Comparison of ENCODE assay signal across 1 fruit fly cellular context in the genomic region with DNA sequence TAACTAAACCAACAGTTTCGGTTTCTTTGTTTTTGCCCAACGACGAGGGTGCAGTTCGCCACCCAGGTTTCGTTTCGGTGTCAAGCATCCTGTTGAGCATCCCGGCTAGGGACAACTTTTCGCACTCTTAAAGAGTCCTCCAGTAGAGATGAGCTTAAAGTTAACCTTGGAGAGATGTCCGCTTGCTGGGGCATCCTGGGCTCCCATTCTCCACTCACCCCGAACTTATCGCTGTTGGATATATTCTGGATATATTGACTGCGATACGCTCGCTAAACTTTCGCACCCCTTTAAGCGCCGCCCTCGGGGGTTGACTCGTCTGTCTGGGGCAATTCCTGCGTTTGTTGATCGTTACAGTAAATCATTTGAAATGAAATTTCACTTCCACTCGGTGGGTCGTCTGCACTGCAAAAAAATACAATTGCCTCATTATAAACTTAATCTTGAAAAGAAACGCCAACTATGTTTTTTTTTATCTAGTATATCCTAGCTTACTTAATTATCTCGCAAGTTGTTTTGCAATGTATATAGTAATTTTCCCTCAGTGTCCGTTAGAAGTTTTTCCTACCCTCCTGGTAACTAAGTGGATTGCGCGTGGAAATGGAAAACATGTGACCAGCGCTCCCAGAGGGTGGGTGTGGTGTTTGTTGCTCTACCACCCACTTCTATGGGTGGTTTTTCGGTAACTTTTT.
TF ChIP-seq lines count a peak whose summit lies in the region.

No protein-coding gene starts in this region.

TF ChIP-seq in whole organism, embryonic, 481 proteins besides CTCF, POLR2A, EP300 and RAD21 (continued from another document and continues in another):
- TF ChIP-seq CG10654 (GFP tag; optimal IDR thresholded peaks at IDR 0.05; lab: Kevin White, UChicago): peak; percentile 64
- TF ChIP-seq CG8765 (GFP tag; IDR thresholded peaks at IDR 0.05; lab: Robert Waterston, UW): 0 out of 2 replicates have a peak, but pooled peaks have one; percentile 33
- TF ChIP-seq slbo (GFP tag; IDR thresholded peaks at IDR 0.05; lab: Robert Waterston, UW): peak; percentile 85
- TF ChIP-seq pzg (GFP tag; optimal IDR thresholded peaks at IDR 0.05; lab: Kevin White, UChicago): no peak
- peak; percentile 61 for TF ChIP-seq CG33557 (GFP tag; optimal IDR thresholded peaks at IDR 0.05; lab: Kevin White, UChicago)
- peak; percentile 68; the same call in 1 of the 2 replicates for TF ChIP-seq CG1024 (GFP tag; IDR thresholded peaks at IDR 0.05; lab: Robert Waterston, UW)
- TF ChIP-seq CG11695 (GFP tag; IDR thresholded peaks at IDR 0.05; lab: Robert Waterston, UW): peak; percentile 88
- TF ChIP-seq hbn (GFP tag; IDR thresholded peaks at IDR 0.05; lab: Robert Waterston, UW; ENCODE audit: partially characterized antibody): no peak
- TF ChIP-seq ci (GFP tag; IDR thresholded peaks at IDR 0.05; lab: Robert Waterston, UW): peak; percentile 94
- peak; percentile 52 for TF ChIP-seq odd (GFP tag; optimal IDR thresholded peaks at IDR 0.05; lab: Kevin White, UChicago)
- TF ChIP-seq CG17385 (GFP tag; optimal IDR thresholded peaks at IDR 0.05; lab: Kevin White, UChicago): peak; percentile 76
- TF ChIP-seq H2.0 (GFP tag; IDR thresholded peaks at IDR 0.05; lab: Robert Waterston, UW): peak; percentile 82
- no peak for TF ChIP-seq Dip2 (GFP tag; IDR thresholded peaks at IDR 0.05; lab: Robert Waterston, UW)
- peak; percentile 79 for TF ChIP-seq CG7786 (GFP tag; optimal IDR thresholded peaks at IDR 0.05; lab: Kevin White, UChicago)
- peak; percentile 38 for TF ChIP-seq Lhr (GFP tag; optimal IDR thresholded peaks at IDR 0.05; lab: Kevin White, UChicago)
- TF ChIP-seq sima (GFP tag; optimal IDR thresholded peaks at IDR 0.05; lab: Kevin White, UChicago): peak; percentile 47
- TF ChIP-seq Mrtf (GFP tag; IDR thresholded peaks at IDR 0.05; lab: Robert Waterston, UW): peak; percentile 77
- TF ChIP-seq pb (GFP tag; optimal IDR thresholded peaks at IDR 0.05; lab: Kevin White, UChicago): peak; percentile 62
- no peak for TF ChIP-seq Doc2 (GFP tag; IDR thresholded peaks at IDR 0.05; lab: Robert Waterston, UW)
- TF ChIP-seq CG12299 (tag; optimal IDR thresholded peaks at IDR 0.05; lab: Kevin White, UChicago): peak; percentile 81
- peak; percentile 76 for TF ChIP-seq CG1603 (tag; optimal IDR thresholded peaks at IDR 0.05; lab: Kevin White, UChicago)
- TF ChIP-seq crol (GFP tag; IDR thresholded peaks at IDR 0.05; lab: Robert Waterston, UW): 0 out of 2 replicates have a peak, but pooled peaks have one; percentile 16
- no peak for TF ChIP-seq aop (GFP tag; IDR thresholded peaks at IDR 0.05; lab: Robert Waterston, UW)
- no peak for TF ChIP-seq HmgD (GFP tag; optimal IDR thresholded peaks at IDR 0.05; lab: Kevin White, UChicago)
- TF ChIP-seq CG6791 (GFP tag; IDR thresholded peaks at IDR 0.05; lab: Robert Waterston, UW; ENCODE audit: partially characterized antibody): no peak
- TF ChIP-seq Pdp1 (GFP tag; optimal IDR thresholded peaks at IDR 0.05; lab: Kevin White, UChicago): peak; percentile 66 to 73
- TF ChIP-seq kay (GFP tag; optimal IDR thresholded peaks at IDR 0.05; lab: Kevin White, UChicago): peak; percentile 50
- TF ChIP-seq Dip3 (GFP tag; optimal IDR thresholded peaks at IDR 0.05; lab: Kevin White, UChicago): peak; percentile 27
- TF ChIP-seq CG8388 (GFP tag; optimal IDR thresholded peaks at IDR 0.05; lab: Kevin White, UChicago): peak; percentile 77
- peak; percentile 59 for TF ChIP-seq klu (GFP tag; IDR thresholded peaks at IDR 0.05; lab: Robert Waterston, UW)
- TF ChIP-seq nom (GFP tag; optimal IDR thresholded peaks at IDR 0.05; lab: Kevin White, UChicago): no peak
- TF ChIP-seq lov (optimal IDR thresholded peaks at IDR 0.05; lab: Kevin White, UChicago): no peak
- 0 out of 3 replicates have a peak, but pooled peaks have one; percentile 44 for TF ChIP-seq lov (GFP tag; IDR thresholded peaks at IDR 0.05; lab: Robert Waterston, UW)
- TF ChIP-seq CG7928 (GFP tag; optimal IDR thresholded peaks at IDR 0.05; lab: Kevin White, UChicago): peak; percentile 12
- peak; percentile 29 for TF ChIP-seq CG9876 (GFP tag; optimal IDR thresholded peaks at IDR 0.05; lab: Kevin White, UChicago)
- no peak for TF ChIP-seq CG13287 (GFP tag; IDR thresholded peaks at IDR 0.05; lab: Robert Waterston, UW; ENCODE audit: partially characterized antibody)
- TF ChIP-seq lola (GFP tag; optimal IDR thresholded peaks at IDR 0.05; lab: Kevin White, UChicago): peak in 1 of 3 experiments; percentile 70
- TF ChIP-seq Abd-B (GFP tag; optimal IDR thresholded peaks at IDR 0.05; lab: Kevin White, UChicago): peak; percentile 56
- peak; percentile 66 for TF ChIP-seq shn (GFP tag; optimal IDR thresholded peaks at IDR 0.05; lab: Kevin White, UChicago)
- peak; percentile 84 for TF ChIP-seq bab2 (GFP tag; optimal IDR thresholded peaks at IDR 0.05; lab: Kevin White, UChicago)
- no peak for TF ChIP-seq Dll (GFP tag; IDR thresholded peaks at IDR 0.05; lab: Robert Waterston, UW; ENCODE audit: partially characterized antibody)
- TF ChIP-seq CG11723 (GFP tag; optimal IDR thresholded peaks at IDR 0.05; lab: Kevin White, UChicago): peak; percentile 58
- peak; percentile 79 for TF ChIP-seq CG18262 (tag; optimal IDR thresholded peaks at IDR 0.05; lab: Kevin White, UChicago)
- peak; percentile 64 for TF ChIP-seq crc (GFP tag; optimal IDR thresholded peaks at IDR 0.05; lab: Kevin White, UChicago)
- TF ChIP-seq CG17328 (GFP tag; IDR thresholded peaks at IDR 0.05; lab: Robert Waterston, UW): peak; percentile 86
- peak; percentile 47 for TF ChIP-seq CG18764 (GFP tag; optimal IDR thresholded peaks at IDR 0.05; lab: Kevin White, UChicago)
- TF ChIP-seq CG3726 (GFP tag; IDR thresholded peaks at IDR 0.05; lab: Robert Waterston, UW): peak; percentile 51; the same call in 1 of the 3 replicates
- peak; percentile 98 for TF ChIP-seq abd-A (tag; optimal IDR thresholded peaks at IDR 0.05; lab: Kevin White, UChicago)
- peak; percentile 60 for TF ChIP-seq CG9215 (GFP tag; IDR thresholded peaks at IDR 0.05; lab: Robert Waterston, UW)
- peak; percentile 71 for TF ChIP-seq Sox100B (GFP tag; optimal IDR thresholded peaks at IDR 0.05; lab: Kevin White, UChicago)
- TF ChIP-seq CG34224 (GFP tag; IDR thresholded peaks at IDR 0.05; lab: Robert Waterston, UW; ENCODE audit: partially characterized antibody): no peak
- peak; percentile 85 for TF ChIP-seq CG10366 (GFP tag; IDR thresholded peaks at IDR 0.05; lab: Robert Waterston, UW)
- peak; percentile 24 for TF ChIP-seq CG2116 (GFP tag; optimal IDR thresholded peaks at IDR 0.05; lab: Kevin White, UChicago)
- peak; percentile 61 for TF ChIP-seq CG13775 (GFP tag; optimal IDR thresholded peaks at IDR 0.05; lab: Kevin White, UChicago)
- peak; percentile 18 for TF ChIP-seq CG31388 (GFP tag; optimal IDR thresholded peaks at IDR 0.05; lab: Kevin White, UChicago)
- TF ChIP-seq CG9817 (tag; optimal IDR thresholded peaks at IDR 0.05; lab: Kevin White, UChicago): peak; percentile 73
- peak; percentile 68 for TF ChIP-seq Atf-2 (GFP tag; optimal IDR thresholded peaks at IDR 0.05; lab: Kevin White, UChicago)
- peak; percentile 85 for TF ChIP-seq ttk (GFP tag; IDR thresholded peaks at IDR 0.05; lab: Robert Waterston, UW)
- peak; percentile 74; the same call in 2 of the 3 replicates for TF ChIP-seq ase (GFP tag; IDR thresholded peaks at IDR 0.05; lab: Robert Waterston, UW)
- TF ChIP-seq exex (tag; optimal IDR thresholded peaks at IDR 0.05; lab: Kevin White, UChicago): peak; percentile 57
- TF ChIP-seq Sry-δ (GFP tag; optimal IDR thresholded peaks at IDR 0.05; lab: Kevin White, UChicago): no peak
- TF ChIP-seq CG13624 (GFP tag; optimal IDR thresholded peaks at IDR 0.05; lab: Kevin White, UChicago): peak; percentile 72
- peak; percentile 64 for TF ChIP-seq BtbVII (GFP tag; optimal IDR thresholded peaks at IDR 0.05; lab: Kevin White, UChicago)
- no peak for TF ChIP-seq Tbp (GFP tag; optimal IDR thresholded peaks at IDR 0.05; lab: Kevin White, UChicago)
- TF ChIP-seq CG7556 (GFP tag; optimal IDR thresholded peaks at IDR 0.05; lab: Kevin White, UChicago): peak; percentile 88
- peak; percentile 37 for TF ChIP-seq vfl (GFP tag; optimal IDR thresholded peaks at IDR 0.05; lab: Kevin White, UChicago)
- peak in 1 of 2 experiments; percentile 11 for TF ChIP-seq insv (GFP tag; optimal IDR thresholded peaks at IDR 0.05; lab: Kevin White, UChicago)
- peak; percentile 80 for TF ChIP-seq CG17361 (GFP tag; IDR thresholded peaks at IDR 0.05; lab: Robert Waterston, UW)
- TF ChIP-seq Hmx (GFP tag; optimal IDR thresholded peaks at IDR 0.05; lab: Kevin White, UChicago): no peak
- TF ChIP-seq dmrt11E (tag; optimal IDR thresholded peaks at IDR 0.05; lab: Kevin White, UChicago): peak; percentile 73
- TF ChIP-seq CG8290 (GFP tag; optimal IDR thresholded peaks at IDR 0.05; lab: Kevin White, UChicago): peak; percentile 35
- peak in 1 of 2 experiments; percentile 46 for TF ChIP-seq CG8290 (tag; optimal IDR thresholded peaks at IDR 0.05; lab: Kevin White, UChicago)
- peak; percentile 6 for TF ChIP-seq Asciz (GFP tag; optimal IDR thresholded peaks at IDR 0.05; lab: Kevin White, UChicago)
- peak; percentile 62 for TF ChIP-seq CG14050 (GFP tag; IDR thresholded peaks at IDR 0.05; lab: Robert Waterston, UW)
- no peak for TF ChIP-seq Lpt (GFP tag; optimal IDR thresholded peaks at IDR 0.05; lab: Kevin White, UChicago)
- peak; percentile 81 for TF ChIP-seq H15 (GFP tag; IDR thresholded peaks at IDR 0.05; lab: Robert Waterston, UW)
- peak; percentile 67 for TF ChIP-seq phol (tag; optimal IDR thresholded peaks at IDR 0.05; lab: Kevin White, UChicago)
- TF ChIP-seq CG10274 (GFP tag; optimal IDR thresholded peaks at IDR 0.05; lab: Kevin White, UChicago): peak; percentile 22
- TF ChIP-seq kah (GFP tag; optimal IDR thresholded peaks at IDR 0.05; lab: Kevin White, UChicago): no peak
- peak; percentile 96 for TF ChIP-seq CG31224 (GFP tag; IDR thresholded peaks at IDR 0.05; lab: Robert Waterston, UW)
- no peak for TF ChIP-seq Sin3A (optimal IDR thresholded peaks at IDR 0.05; lab: Kevin White, UChicago)
- TF ChIP-seq Side (GFP tag; optimal IDR thresholded peaks at IDR 0.05; lab: Kevin White, UChicago): peak; percentile 78
- TF ChIP-seq hth (optimal IDR thresholded peaks at IDR 0.05; lab: Kevin White, UChicago): no peak
- peak; percentile 39 for TF ChIP-seq Nf-YC (tag; optimal IDR thresholded peaks at IDR 0.05; lab: Kevin White, UChicago)
- no peak for TF ChIP-seq CG8478 (optimal IDR thresholded peaks at IDR 0.05; lab: Kevin White, UChicago)
- TF ChIP-seq prd (optimal IDR thresholded peaks at IDR 0.05; lab: Kevin White, UChicago): no peak
- TF ChIP-seq prd (GFP tag; IDR thresholded peaks at IDR 0.05; lab: Robert Waterston, UW): peak; percentile 90
- TF ChIP-seq Hey (tag; optimal IDR thresholded peaks at IDR 0.05; lab: Kevin White, UChicago): peak; percentile 55
- TF ChIP-seq maf-S (GFP tag; optimal IDR thresholded peaks at IDR 0.05; lab: Kevin White, UChicago): peak; percentile 66
- TF ChIP-seq Max (GFP tag; optimal IDR thresholded peaks at IDR 0.05; lab: Kevin White, UChicago): peak; percentile 57
- TF ChIP-seq CG31365 (tag; optimal IDR thresholded peaks at IDR 0.05; lab: Kevin White, UChicago): peak; percentile 46
- no peak for TF ChIP-seq CG7987 (GFP tag; optimal IDR thresholded peaks at IDR 0.05; lab: Kevin White, UChicago)
- peak; percentile 75 for TF ChIP-seq CG32532 (GFP tag; IDR thresholded peaks at IDR 0.05; lab: Robert Waterston, UW)
- peak; percentile 41 for TF ChIP-seq gro (GFP tag; optimal IDR thresholded peaks at IDR 0.05; lab: Kevin White, UChicago)
- TF ChIP-seq CG4820 (GFP tag; optimal IDR thresholded peaks at IDR 0.05; lab: Kevin White, UChicago): peak; percentile 66
- peak; percentile 82 for TF ChIP-seq HLH3B (GFP tag; IDR thresholded peaks at IDR 0.05; lab: Robert Waterston, UW)
- TF ChIP-seq Optix (GFP tag; IDR thresholded peaks at IDR 0.05; lab: Robert Waterston, UW): peak; percentile 68; the same call in 2 of the 3 replicates
- TF ChIP-seq sim (GFP tag; IDR thresholded peaks at IDR 0.05; lab: Robert Waterston, UW): peak; percentile 41; the same call in 1 of the 2 replicates
- TF ChIP-seq mld (GFP tag; IDR thresholded peaks at IDR 0.05; lab: Robert Waterston, UW; ENCODE audit: partially characterized antibody): no peak
- TF ChIP-seq dan (GFP tag; IDR thresholded peaks at IDR 0.05; lab: Robert Waterston, UW): peak; percentile 35; the same call in 1 of the 2 replicates
- TF ChIP-seq CG1233 (GFP tag; optimal IDR thresholded peaks at IDR 0.05; lab: Kevin White, UChicago): peak; percentile 58
- TF ChIP-seq gce (GFP tag; IDR thresholded peaks at IDR 0.05; lab: Robert Waterston, UW): peak; percentile 87
- no peak for TF ChIP-seq ftz-f1 (GFP tag; optimal IDR thresholded peaks at IDR 0.05; lab: Kevin White, UChicago)
- no peak for TF ChIP-seq CG8359 (GFP tag; optimal IDR thresholded peaks at IDR 0.05; lab: Kevin White, UChicago; ENCODE audit: borderline replicate concordance)
- peak; percentile 50 for TF ChIP-seq CG15011 (GFP tag; optimal IDR thresholded peaks at IDR 0.05; lab: Kevin White, UChicago)
- peak; percentile 75 for TF ChIP-seq Hsf (GFP tag; optimal IDR thresholded peaks at IDR 0.05; lab: Kevin White, UChicago)
- TF ChIP-seq Nf-YB (GFP tag; optimal IDR thresholded peaks at IDR 0.05; lab: Kevin White, UChicago): peak; percentile 50
- peak; percentile 94 for TF ChIP-seq Med (GFP tag; lab: Kevin White, UChicago)
- peak; percentile 70 for TF ChIP-seq CG6765 (GFP tag; optimal IDR thresholded peaks at IDR 0.05; lab: Kevin White, UChicago)
- TF ChIP-seq Eip74EF (GFP tag; optimal IDR thresholded peaks at IDR 0.05; lab: Kevin White, UChicago): peak in 1 of 2 experiments; percentile 54
- TF ChIP-seq Usf (GFP tag; optimal IDR thresholded peaks at IDR 0.05; lab: Kevin White, UChicago): peak; percentile 19
- peak; percentile 75 for TF ChIP-seq CG1529 (GFP tag; optimal IDR thresholded peaks at IDR 0.05; lab: Kevin White, UChicago)
- TF ChIP-seq pan (optimal IDR thresholded peaks at IDR 0.05; lab: Kevin White, UChicago): no peak
- peak in 1 of 2 experiments; percentile 85 for TF ChIP-seq pan (GFP tag; optimal IDR thresholded peaks at IDR 0.05 in 1 of 2, IDR thresholded peaks at IDR 0.05 in 1 of 2)
- TF ChIP-seq pfk (GFP tag; optimal IDR thresholded peaks at IDR 0.05; lab: Kevin White, UChicago): no peak
- no peak for TF ChIP-seq Opbp (GFP tag; IDR thresholded peaks at IDR 0.05; lab: Robert Waterston, UW; ENCODE audit: partially characterized antibody)
- TF ChIP-seq GATAe (GFP tag; conservative IDR thresholded peaks at IDR 0.05; lab: Robert Waterston, UW): 0 out of 2 replicates have a peak, but pooled peaks have one; percentile 43
- TF ChIP-seq CG10431 (GFP tag; optimal IDR thresholded peaks at IDR 0.05; lab: Kevin White, UChicago): peak; percentile 48
- TF ChIP-seq CG15514 (GFP tag; optimal IDR thresholded peaks at IDR 0.05; lab: Kevin White, UChicago): peak; percentile 69
- peak; percentile 52 for TF ChIP-seq CG3163 (GFP tag; optimal IDR thresholded peaks at IDR 0.05; lab: Kevin White, UChicago)
